Worm (Caenorhabditis elegans) whole organism, L2 larva: ENCODE data around the gene F59E11.7.

Source experiments
- Y55F3AM.14 ChIP-seq: fragments of 200-800 bp; sonication (Bioruptor generic); optimal IDR thresholded peaks from 2 replicates; lab custom pipeline; 2018; ENCODE audit warnings: mild to moderate bottlenecking, missing genetic modification characterization, missing compliant biosample characterization
- alr-1 ChIP-seq: fragments of 150-350 bp; optimal IDR thresholded peaks from 2 replicates; lab custom pipeline; 2014; ENCODE audit warnings: missing biosample characterization, missing genetic modification characterization
- ama-1 ChIP-seq: fragments of 150-350 bp; optimal IDR thresholded peaks from 2 replicates; lab custom pipeline; 2018; ENCODE audit warnings: inconsistent platforms
- lin-13 ChIP-seq: fragments of 150-350 bp; optimal IDR thresholded peaks from 2 replicates; lab custom pipeline; 2014; ENCODE audit warnings: missing biosample characterization, missing genetic modification reagents, missing genetic modification characterization
- mdl-1 ChIP-seq, 2 experiments: fragments of 150-350 bp in 1 of 2; sonication (generic microtip) in 1 of 2; optimal IDR thresholded peaks; 2 replicates each; lab custom pipeline; 2017; ENCODE audit warnings: missing biosample characterization in 2 of 2, missing genetic modification characterization in 2 of 2
- sma-3 ChIP-seq: sonication (generic microtip); optimal IDR thresholded peaks from 2 replicates; lab custom pipeline; 2016; ENCODE audit warnings: missing genetic modification reagents, missing genetic modification characterization, missing compliant biosample characterization
- sma-9 ChIP-seq, 2 experiments: fragments of 150-350 bp in 1 of 2; sonication (generic microtip) in 1 of 2; optimal IDR thresholded peaks; 2 replicates each; lab custom pipeline; 2014 to 2016; ENCODE audit warnings: missing genetic modification characterization in 2 of 2, mild to moderate bottlenecking in 1 of 2, missing biosample characterization in 1 of 2, missing compliant biosample characterization in 1 of 2, missing genetic modification reagents in 1 of 2, moderate library complexity in 1 of 2
- unc-55 ChIP-seq: fragments of 150-350 bp; sonication (generic microtip); optimal IDR thresholded peaks from 3 replicates; lab custom pipeline; 2014; ENCODE audit warnings: missing biosample characterization, missing genetic modification reagents, missing genetic modification characterization
- unc-62 ChIP-seq: fragments of 150-350 bp; optimal IDR thresholded peaks from 2 replicates; lab custom pipeline; 2014; ENCODE audit warnings: missing biosample characterization, missing genetic modification reagents, missing genetic modification characterization

DNA sequence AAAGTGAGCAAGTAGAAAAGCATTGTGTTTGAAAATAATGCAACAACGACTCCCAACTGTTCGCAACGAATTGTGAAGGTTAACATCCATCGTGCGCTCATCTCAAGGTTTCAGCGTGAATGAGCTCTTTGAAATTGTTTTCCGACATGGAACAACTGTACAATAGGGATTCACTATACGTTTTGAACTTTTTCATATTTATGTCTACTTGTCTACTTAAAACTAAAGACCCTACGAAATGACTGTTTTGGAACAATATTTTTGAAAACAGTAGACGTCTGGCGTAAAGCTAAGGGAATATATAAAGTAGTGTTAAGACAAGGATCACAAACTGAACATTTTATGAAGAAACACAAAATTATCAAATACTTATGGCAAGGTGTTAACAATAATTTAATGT lies 6.4 kb upstream of the F59E11.7 start, which contains the start of gene str-86:
- TF ChIP-seq lin-13 (GFP tag; lab: Kevin White, UChicago), result no peak
- no peak for TF ChIP-seq alr-1
- no peak for TF ChIP-seq Y55F3AM.14 (GFP tag; lab: Kevin White, UChicago)
- no peak for TF ChIP-seq ama-1 (lab: Kevin White, UChicago)
- TF ChIP-seq unc-55 (GFP tag; lab: Kevin White, UChicago), result no peak
- TF ChIP-seq sma-9 (GFP tag; optimal IDR thresholded peaks at IDR 0.05; lab: Kevin White, UChicago), result no peak
- no peak for TF ChIP-seq sma-9 (tag; optimal IDR thresholded peaks at IDR 0.05; lab: Kevin White, UChicago)
- no peak for TF ChIP-seq mdl-1 (tag; optimal IDR thresholded peaks at IDR 0.05; lab: Kevin White, UChicago)
- TF ChIP-seq unc-62 (GFP tag; lab: Kevin White, UChicago), result no peak
- no peak for TF ChIP-seq sma-3 (GFP tag; lab: Kevin White, UChicago)
